Worm (Caenorhabditis elegans) whole organism, L4 larva: ENCODE data around the gene tsp-5.

Source experiments
- D1046.2 ChIP-seq: fragments of 200-800 bp; sonication (Bioruptor generic); IDR thresholded peaks from 2 replicates; pipeline ENCODE4 v1.3.6; 2022; ENCODE audit warnings: missing genetic modification characterization, missing compliant biosample characterization
- F37D6.2 ChIP-seq: sonication (generic microtip); optimal IDR thresholded peaks from 2 replicates; lab custom pipeline; 2016; ENCODE audit warnings: mild to moderate bottlenecking, missing genetic modification characterization, missing compliant biosample characterization
- F49E8.2 ChIP-seq: sonication (generic microtip); optimal IDR thresholded peaks from 2 replicates; lab custom pipeline; 2016; ENCODE audit warnings: missing compliant biosample characterization, mild to moderate bottlenecking, missing genetic modification characterization, borderline replicate concordance
- R02D3.7 ChIP-seq: fragments of 150-350 bp; sonication (generic microtip); optimal IDR thresholded peaks from 3 replicates; lab custom pipeline; 2014; ENCODE audit warnings: missing biosample characterization, missing genetic modification characterization
- Y5F2A.4 ChIP-seq: fragments of 200-800 bp; sonication (Bioruptor generic); optimal IDR thresholded peaks from 2 replicates; lab custom pipeline; 2018; ENCODE audit warnings: mild to moderate bottlenecking, missing genetic modification characterization, missing compliant biosample characterization
- Y75B8A.6 ChIP-seq: fragments of 200-800 bp; sonication (Bioruptor generic); IDR thresholded peaks from 2 replicates; pipeline ENCODE4 v1.3.6; 2022; ENCODE audit warnings: missing genetic modification reagents, missing genetic modification characterization, missing compliant biosample characterization
- ZK546.5 ChIP-seq, 2 experiments: sonication (generic microtip); optimal IDR thresholded peaks; 2 replicates each; lab custom pipeline; 2017; ENCODE audit warnings: missing biosample characterization in 2 of 2, missing genetic modification characterization in 2 of 2
- arid-1 ChIP-seq: fragments of 200-800 bp; sonication (Bioruptor generic); conservative IDR thresholded peaks from 2 replicates; pipeline ENCODE4 v1.3.6; 2022; ENCODE audit warnings: missing genetic modification reagents, missing genetic modification characterization, missing compliant biosample characterization
- attf-4 ChIP-seq: sonication (generic microtip); optimal IDR thresholded peaks from 3 replicates; lab custom pipeline; 2017; ENCODE audit warnings: missing biosample characterization, missing genetic modification characterization
- ceh-62 ChIP-seq: sonication (generic microtip); optimal IDR thresholded peaks from 2 replicates; lab custom pipeline; 2017; ENCODE audit warnings: missing biosample characterization, missing genetic modification characterization
- ces-1 ChIP-seq: fragments of 150-350 bp; sonication (generic microtip); optimal IDR thresholded peaks from 4 replicates; lab custom pipeline; 2014; ENCODE audit warnings: missing biosample characterization, missing genetic modification reagents, missing genetic modification characterization
- daf-12 ChIP-seq: fragments of 150-350 bp; optimal IDR thresholded peaks from 2 replicates; lab custom pipeline; 2014; ENCODE audit warnings: missing biosample characterization, missing genetic modification reagents, missing genetic modification characterization
- daf-16 ChIP-seq, 3 experiments: sonication (generic microtip); optimal IDR thresholded peaks; 2 replicates each; lab custom pipeline; 2016 to 2017; ENCODE audit warnings: missing genetic modification characterization in 3 of 3, missing genetic modification reagents in 3 of 3, mild to moderate bottlenecking in 2 of 3, missing compliant biosample characterization in 2 of 3, missing biosample characterization in 1 of 3, moderate library complexity in 1 of 3
- dpl-1 ChIP-seq: fragments of 150-350 bp; optimal IDR thresholded peaks from 2 replicates; lab custom pipeline; 2014; ENCODE audit warnings: missing biosample characterization, missing genetic modification reagents, missing genetic modification characterization
- dve-1 ChIP-seq: sonication (generic microtip); optimal IDR thresholded peaks from 2 replicates; lab custom pipeline; 2017; ENCODE audit warnings: antibody characterized with exemption, mild to moderate bottlenecking, missing genetic modification characterization, missing compliant biosample characterization; ENCODE audit not compliant: insufficient read depth
- fkh-10 ChIP-seq: fragments of 150-350 bp; optimal IDR thresholded peaks from 2 replicates; lab custom pipeline; 2014; ENCODE audit warnings: missing biosample characterization, missing genetic modification reagents, missing genetic modification characterization
- hlh-30 ChIP-seq: sonication (generic microtip); optimal IDR thresholded peaks from 2 replicates; lab custom pipeline; 2017; ENCODE audit warnings: antibody characterized with exemption, mild to moderate bottlenecking, missing genetic modification characterization, missing compliant biosample characterization; ENCODE audit not compliant: insufficient read depth
- hmg-1.1 ChIP-seq: fragments of 200-800 bp; sonication (Bioruptor generic); IDR thresholded peaks from 2 replicates; pipeline ENCODE4 v1.3.6; 2022; ENCODE audit warnings: missing genetic modification reagents, missing genetic modification characterization, missing compliant biosample characterization
- lin-1 ChIP-seq: fragments of 200-800 bp; sonication (Bioruptor generic); IDR thresholded peaks from 2 replicates; pipeline ENCODE4 v1.3.6; 2022; ENCODE audit warnings: missing genetic modification reagents, missing genetic modification characterization, missing compliant biosample characterization
- lin-15B ChIP-seq: fragments of 150-350 bp; sonication (generic microtip); optimal IDR thresholded peaks from 3 replicates; lab custom pipeline; 2014; ENCODE audit warnings: missing biosample characterization, missing genetic modification characterization
- lin-39 ChIP-seq: fragments of 150-350 bp; optimal IDR thresholded peaks from 2 replicates; lab custom pipeline; 2014; ENCODE audit warnings: missing biosample characterization, missing genetic modification reagents, missing genetic modification characterization
- lir-3 ChIP-seq: sonication (generic microtip); optimal IDR thresholded peaks from 2 replicates; lab custom pipeline; 2016; ENCODE audit warnings: mild to moderate bottlenecking, missing genetic modification characterization, missing compliant biosample characterization
- nhr-11 ChIP-seq: fragments of 150-350 bp; optimal IDR thresholded peaks from 2 replicates; lab custom pipeline; 2014; ENCODE audit warnings: missing biosample characterization, missing genetic modification characterization
- nhr-237 ChIP-seq: sonication (generic microtip); optimal IDR thresholded peaks from 2 replicates; lab custom pipeline; 2017; ENCODE audit warnings: missing biosample characterization, missing genetic modification characterization
- nhr-28 ChIP-seq: fragments of 150-350 bp; optimal IDR thresholded peaks from 2 replicates; lab custom pipeline; 2014; ENCODE audit warnings: missing biosample characterization, missing genetic modification characterization
- nhr-6 ChIP-seq: fragments of 150-350 bp; optimal IDR thresholded peaks from 2 replicates; lab custom pipeline; 2014; ENCODE audit warnings: missing biosample characterization, missing genetic modification characterization
- nhr-76 ChIP-seq: fragments of 150-350 bp; optimal IDR thresholded peaks from 2 replicates; lab custom pipeline; 2014; ENCODE audit warnings: missing biosample characterization, missing genetic modification characterization
- nhr-77 ChIP-seq: fragments of 150-350 bp; optimal IDR thresholded peaks from 2 replicates; lab custom pipeline; 2014; ENCODE audit warnings: missing biosample characterization, missing genetic modification characterization
- pqm-1 ChIP-seq: sonication (generic microtip); optimal IDR thresholded peaks from 2 replicates; lab custom pipeline; 2017; ENCODE audit warnings: missing biosample characterization, missing genetic modification characterization
- saeg-2 ChIP-seq: fragments of 200-800 bp; sonication (Bioruptor generic); IDR thresholded peaks from 2 replicates; pipeline ENCODE4 v1.3.6; 2022; ENCODE audit warnings: missing genetic modification reagents, missing genetic modification characterization, missing compliant biosample characterization
- spr-1 ChIP-seq: sonication (generic microtip); optimal IDR thresholded peaks from 2 replicates; lab custom pipeline; 2016; ENCODE audit warnings: mild to moderate bottlenecking, missing genetic modification characterization, missing compliant biosample characterization
- tag-97 ChIP-seq: fragments of 200-800 bp; sonication (Bioruptor generic); IDR thresholded peaks from 2 replicates; pipeline ENCODE4 v1.3.6; 2022; ENCODE audit warnings: missing genetic modification characterization, missing compliant biosample characterization
- unc-130 ChIP-seq: sonication (generic microtip); optimal IDR thresholded peaks from 2 replicates; lab custom pipeline; 2016; ENCODE audit warnings: missing genetic modification reagents, missing genetic modification characterization, missing compliant biosample characterization
- unc-62 ChIP-seq, 3 experiments: fragments of 150-350 bp in 1 of 3; sonication (generic microtip); optimal IDR thresholded peaks in 2 of 3; peaks in 1 of 3; 1 replicate in 1 of 3; 2 replicates in 2 of 3; lab custom pipeline; 2014 to 2017; ENCODE audit warnings: missing biosample characterization in 3 of 3, missing genetic modification characterization in 3 of 3, missing genetic modification reagents in 3 of 3, missing genotype in 1 of 3
- vab-7 ChIP-seq: fragments of 200-800 bp; sonication (Bioruptor generic); IDR thresholded peaks from 2 replicates; pipeline ENCODE4 v1.3.6; 2022; ENCODE audit warnings: missing genetic modification reagents, missing genetic modification characterization, missing compliant biosample characterization
- zfp-2 ChIP-seq: sonication (generic microtip); optimal IDR thresholded peaks from 2 replicates; lab custom pipeline; 2016; ENCODE audit warnings: mild to moderate bottlenecking, missing genetic modification characterization, missing compliant biosample characterization
- zip-2 ChIP-seq: fragments of 150-350 bp; optimal IDR thresholded peaks from 2 replicates; lab custom pipeline; 2014; ENCODE audit warnings: missing biosample characterization, missing genetic modification characterization
- ztf-7 ChIP-seq: fragments of 150-350 bp; optimal IDR thresholded peaks from 2 replicates; lab custom pipeline; 2014; ENCODE audit warnings: missing biosample characterization, missing genetic modification characterization

tsp-5 gene

ce11 chrIV:13626469-13626868 is 34.9 kb upstream of the tsp-5 start, which contains the start of gene sru-21:
sru-21 (plus strand) TSS chrIV:13626769.
- TF ChIP-seq arid-1 (GFP tag; lab: Robert Waterston, UW) (no peak), nhr-76 (tag; lab: Kevin White, UChicago) (no peak), lin-1 (GFP tag; lab: Robert Waterston, UW) (no peak), nhr-237 (no peak), tag-97 (no peak), ceh-62 (tag; lab: Kevin White, UChicago) (no peak), unc-130 (GFP tag; lab: Kevin White, UChicago) (no peak), nhr-6 (tag; lab: Kevin White, UChicago) (no peak), zip-2 (no peak), vab-7 (GFP tag; lab: Robert Waterston, UW) (no peak), nhr-28 (tag; lab: Kevin White, UChicago) (no peak), D1046.2 (no peak)

ce11 chrIV:13623533-13623932 is 32.0 kb upstream of the tsp-5 start, which contains the start of gene C08F11.1:
C08F11.1 (plus strand) TSS chrIV:13623833.
- TF ChIP-seq hlh-30 (tag; lab: Kevin White, UChicago) = no peak
- TF ChIP-seq dpl-1 (GFP tag; lab: Kevin White, UChicago) = no peak
- TF ChIP-seq lin-15B = no peak
- no peak for TF ChIP-seq F37D6.2 (tag; lab: Kevin White, UChicago)
- TF ChIP-seq Y75B8A.6 (GFP tag; lab: Robert Waterston, UW) = no peak
- no peak for TF ChIP-seq ZK546.5 (tag; optimal IDR thresholded peaks at IDR 0.05; lab: Kevin White, UChicago)
- no peak for TF ChIP-seq ztf-7 (tag; lab: Kevin White, UChicago)
- TF ChIP-seq Y5F2A.4 (GFP tag; lab: Kevin White, UChicago) = no peak
- TF ChIP-seq fkh-10 = no peak
- TF ChIP-seq attf-4 (tag; lab: Kevin White, UChicago) = no peak
- no peak for TF ChIP-seq hmg-1.1 (GFP tag; lab: Robert Waterston, UW)
- TF ChIP-seq, all 104 proteins: peak for 0

- TF ChIP-seq lin-1 (GFP tag; lab: Robert Waterston, UW) (no peak), daf-16 (GFP tag; optimal IDR thresholded peaks at IDR 0.05; lab: Kevin White, UChicago) (no peak), daf-16 (tag; optimal IDR thresholded peaks at IDR 0.05; lab: Kevin White, UChicago) (peak; percentile 71), lin-39 (tag; lab: Kevin White, UChicago) (no peak), nhr-28 (tag; lab: Kevin White, UChicago) (peak; percentile 1)
Measured at ce11 chrIV:13619203-13619602, 27.7 kb upstream of the tsp-5 start, which contains the start of gene C08F11.3. C08F11.3 (plus strand) TSS chrIV:13619503.

ce11 chrIV:13609755-13610154 is 18.2 kb upstream of the tsp-5 start, which contains the start of gene C08F11.13:
C08F11.13 (minus strand) TSS chrIV:13609892.
- TF ChIP-seq dve-1 (tag; lab: Kevin White, UChicago) (peak; percentile 44), pqm-1 (peak; percentile 23), unc-62 (GFP tag; optimal IDR thresholded peaks at IDR 0.05 in 1 of 2; lab: Kevin White, UChicago) (peak in 1 of 2 experiments; percentile 54), unc-62 (tag; optimal IDR thresholded peaks at IDR 0.05; lab: Kevin White, UChicago) (no peak), daf-12 (tag; lab: Kevin White, UChicago) (no peak), zfp-2 (tag; lab: Kevin White, UChicago) (no peak), spr-1 (tag; lab: Kevin White, UChicago) (no peak), saeg-2 (GFP tag; lab: Robert Waterston, UW) (no peak), F49E8.2 (tag; lab: Kevin White, UChicago) (no peak), nhr-28 (tag; lab: Kevin White, UChicago) (peak; percentile 59), nhr-11 (tag; lab: Kevin White, UChicago) (no peak), daf-16 (GFP tag; optimal IDR thresholded peaks at IDR 0.05; lab: Kevin White, UChicago) (no peak), daf-16 (tag; optimal IDR thresholded peaks at IDR 0.05; lab: Kevin White, UChicago) (peak; percentile 89), ces-1 (no peak), fkh-10 (no peak), unc-130 (GFP tag; lab: Kevin White, UChicago) (no peak), R02D3.7 (tag; lab: Kevin White, UChicago) (no peak), lir-3 (tag; lab: Kevin White, UChicago) (no peak), nhr-77 (peak; percentile 7), arid-1 (GFP tag; lab: Robert Waterston, UW) (no peak)
